Fruit fly (Drosophila melanogaster): ENCODE results near the gene cindr.

- TF ChIP-seq Hr78 (GFP tag; optimal IDR thresholded peaks at IDR 0.05) = no peak
- TF ChIP-seq lola (GFP tag; optimal IDR thresholded peaks at IDR 0.05) = no peak
- TF ChIP-seq br (GFP tag; optimal IDR thresholded peaks at IDR 0.05) = no peak
- TF ChIP-seq CG32264 (GFP tag; optimal IDR thresholded peaks at IDR 0.05) = no peak
- no peak for TF ChIP-seq HLH106 (tag; optimal IDR thresholded peaks at IDR 0.05)
- no peak for TF ChIP-seq Abd-B (GFP tag; optimal IDR thresholded peaks at IDR 0.05)
Measured at dm6 chr3R:30874679-30875078, 66.3 kb downstream of the cindr start.

Data from whole organism, wandering third instar larva.